Worm (Caenorhabditis elegans): Measurements from ENCODE around the gene F56F10.1.

F56F10.1 gene

ce11 chrX:845443-845842 is 27.0 kb upstream of the F56F10.1 start:
- TF ChIP-seq daf-8 (GFP tag; IDR thresholded peaks at IDR 0.05) = no peak
- no peak for TF ChIP-seq T26A8.4 (GFP tag; IDR thresholded peaks at IDR 0.05)
- TF ChIP-seq F10B5.3 (tag; optimal IDR thresholded peaks at IDR 0.05) = no peak
- no peak for TF ChIP-seq arid-1 (GFP tag; conservative IDR thresholded peaks at IDR 0.05)
- no peak for TF ChIP-seq ceh-20 (GFP tag; IDR thresholded peaks at IDR 0.05)
- TF ChIP-seq mes-2 (tag; optimal IDR thresholded peaks at IDR 0.05; ENCODE audit: poor library complexity, severe bottlenecking) = no peak
- TF ChIP-seq pqm-1 (tag; optimal IDR thresholded peaks at IDR 0.05) = no peak
- TF ChIP-seq nhr-6 (tag; optimal IDR thresholded peaks at IDR 0.05) = no peak

DNA sequence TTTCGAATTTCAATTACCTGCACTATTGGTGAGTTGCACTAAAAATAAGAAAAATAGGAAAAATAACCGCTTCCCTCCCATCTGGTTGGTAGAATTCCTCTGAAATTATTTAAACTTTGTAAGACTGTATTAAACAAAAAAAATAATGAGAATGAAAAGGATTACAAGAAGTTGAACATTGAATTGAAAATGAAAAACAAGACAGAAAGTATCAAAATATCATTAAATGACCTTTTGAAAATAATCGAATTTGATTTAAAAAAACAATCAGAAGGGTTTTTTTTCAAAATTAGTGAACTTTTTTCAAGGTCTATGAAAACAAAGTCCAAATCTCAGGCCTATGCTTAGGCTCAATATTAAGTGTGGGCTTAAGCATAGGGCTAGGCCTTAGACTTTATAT is 21.0 kb upstream of the F56F10.1 start, which contains the start of gene igcm-1:
TSS of gene igcm-1 (minus strand) at position 101 of the 400 bp plus-strand sequence.
- no peak for TF ChIP-seq lin-13 (GFP tag; optimal IDR thresholded peaks at IDR 0.05)
- TF ChIP-seq nhr-42 (GFP tag; IDR thresholded peaks at IDR 0.05) = no peak
- TF ChIP-seq zfp-3 (GFP tag; conservative IDR thresholded peaks at IDR 0.05) = no peak

- TF ChIP-seq jun-1 (tag; optimal IDR thresholded peaks at IDR 0.05) (no peak), fos-1 (tag; optimal IDR thresholded peaks at IDR 0.05) (no peak), unc-62 (GFP tag; optimal IDR thresholded peaks at IDR 0.05 in 1 of 2) (peak in 1 of 2 experiments; percentile 82), unc-62 (tag; optimal IDR thresholded peaks at IDR 0.05) (no peak)
Measured at ce11 chrX:852739-853268, 19.6 kb upstream of the F56F10.1 start.

DNA sequence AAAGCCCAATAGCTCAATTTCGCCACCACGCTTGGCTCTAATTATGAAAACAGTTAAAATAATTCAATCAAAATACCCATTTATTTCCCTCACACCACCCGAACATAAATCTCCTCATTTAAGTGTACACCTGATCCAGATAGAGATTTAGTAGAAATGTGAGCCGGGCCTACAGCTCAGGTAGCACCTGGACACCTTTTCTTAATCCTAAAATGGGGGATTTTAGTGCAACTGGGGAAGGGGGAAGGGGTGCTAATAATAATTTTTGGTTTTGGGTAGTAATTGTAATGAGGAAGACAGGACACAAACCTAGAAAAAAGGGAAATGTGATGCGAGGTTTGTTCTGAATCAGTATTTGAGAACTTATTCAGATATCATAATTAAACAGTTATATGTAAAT is 18.8 kb upstream of the F56F10.1 start:
- TF ChIP-seq madf-9 (GFP tag; conservative IDR thresholded peaks at IDR 0.05) (no peak), nhr-25 (tag; optimal IDR thresholded peaks at IDR 0.05; ENCODE audit: borderline replicate concordance, insufficient read depth) (no peak), ceh-20 (GFP tag; IDR thresholded peaks at IDR 0.05) (no peak), unc-62 (GFP tag; optimal IDR thresholded peaks at IDR 0.05 in 1 of 2) (peak in 1 of 2 experiments; percentile 93), unc-62 (tag; optimal IDR thresholded peaks at IDR 0.05) (no peak)

ce11 chrX:857658-858057 is 14.7 kb upstream of the F56F10.1 start:
- TF ChIP-seq daf-19 (GFP tag; conservative IDR thresholded peaks at IDR 0.05) (no peak), ctbp-1 (GFP tag; IDR thresholded peaks at IDR 0.05) (no peak), lir-3 (tag; optimal IDR thresholded peaks at IDR 0.05) (no peak), vab-7 (GFP tag; IDR thresholded peaks at IDR 0.05) (no peak), set-16 (GFP tag; IDR thresholded peaks at IDR 0.05) (peak; percentile 58), unc-62 (GFP tag; optimal IDR thresholded peaks at IDR 0.05 in 1 of 2) (peak in 1 of 2 experiments; percentile 81), unc-62 (tag; optimal IDR thresholded peaks at IDR 0.05) (no peak), dpl-1 (GFP tag; optimal IDR thresholded peaks at IDR 0.05) (no peak), daf-16 (GFP tag; optimal IDR thresholded peaks at IDR 0.05) (no peak), daf-16 (tag; optimal IDR thresholded peaks at IDR 0.05) (no peak), unc-130 (GFP tag; optimal IDR thresholded peaks at IDR 0.05) (no peak), R02D3.7 (tag; optimal IDR thresholded peaks at IDR 0.05) (no peak), cey-2 (tag; optimal IDR thresholded peaks at IDR 0.05; ENCODE audit: borderline replicate concordance, insufficient read depth) (no peak), nhr-28 (tag; optimal IDR thresholded peaks at IDR 0.05) (no peak), ceh-32 (tag; optimal IDR thresholded peaks at IDR 0.05; ENCODE audit: poor library complexity) (no peak), lin-39 (tag; optimal IDR thresholded peaks at IDR 0.05) (no peak)

DNA sequence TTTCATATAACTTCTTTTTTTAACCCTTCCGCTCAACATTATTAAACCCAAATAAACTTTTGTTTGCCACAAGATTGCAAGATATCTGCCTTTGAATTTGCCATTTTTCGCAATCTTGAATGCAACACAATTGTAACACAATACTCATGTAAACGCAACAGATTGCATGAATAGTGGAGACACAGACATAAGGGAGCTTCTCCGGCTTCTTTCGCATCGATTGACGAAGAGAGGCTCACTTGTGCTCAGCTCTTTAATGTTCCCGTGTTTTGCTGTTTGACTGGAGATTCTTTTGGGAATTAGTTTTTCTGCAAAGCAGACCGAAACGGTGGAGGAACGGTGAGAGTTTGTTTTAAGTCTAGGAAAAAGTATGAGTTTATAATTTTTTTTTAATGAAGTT is 13.0 kb upstream of the F56F10.1 start, which contains the start of gene F56F10.2:
TSS of gene F56F10.2 (plus strand) at position 215 of the 400 bp plus-strand sequence.
- TF ChIP-seq ctbp-1 (GFP tag; IDR thresholded peaks at IDR 0.05) (no peak), Y48G9A.11 (GFP tag; IDR thresholded peaks at IDR 0.05) (no peak), madf-5 (GFP tag; IDR thresholded peaks at IDR 0.05) (no peak), mep-1 (tag; optimal IDR thresholded peaks at IDR 0.05) (peak; percentile 23), R02D3.7 (tag; optimal IDR thresholded peaks at IDR 0.05) (no peak), rbr-2 (tag; optimal IDR thresholded peaks at IDR 0.05) (peak; percentile 24), hlh-11 (tag; optimal IDR thresholded peaks at IDR 0.05) (no peak), lin-15B (tag; optimal IDR thresholded peaks at IDR 0.05) (no peak), daf-19 (GFP tag; conservative IDR thresholded peaks at IDR 0.05) (no peak), dmd-6 (GFP tag; IDR thresholded peaks at IDR 0.05) (no peak), nhr-102 (tag; optimal IDR thresholded peaks at IDR 0.05) (no peak), arid-1 (GFP tag; conservative IDR thresholded peaks at IDR 0.05) (no peak), hlh-30 (tag; optimal IDR thresholded peaks at IDR 0.05; ENCODE audit: insufficient read depth) (peak; percentile 28), ztf-11 (tag; optimal IDR thresholded peaks at IDR 0.05) (no peak), spr-1 (tag; optimal IDR thresholded peaks at IDR 0.05) (no peak)

Measured in whole organism, L4 larva.